Worm (Caenorhabditis elegans) whole organism, L4 larva: Measurements from ENCODE around the gene F10E9.1.

ENCODE experiments used
- dmd-8 ChIP-seq: fragments of 200-800 bp; sonication (Bioruptor generic); IDR thresholded peaks from 2 replicates; pipeline ENCODE4 v1.3.6; 2022; ENCODE audit warnings: missing genetic modification characterization, missing compliant biosample characterization
- egl-27 ChIP-seq: sonication (generic microtip); optimal IDR thresholded peaks from 3 replicates; lab custom pipeline; 2017; ENCODE audit warnings: missing biosample characterization, missing genetic modification reagents, missing genetic modification characterization
- jun-1 ChIP-seq: fragments of 150-350 bp; optimal IDR thresholded peaks from 2 replicates; lab custom pipeline; 2014; ENCODE audit warnings: missing biosample characterization, missing genetic modification reagents, missing genetic modification characterization
- lin-15B ChIP-seq: fragments of 150-350 bp; sonication (generic microtip); optimal IDR thresholded peaks from 3 replicates; lab custom pipeline; 2014; ENCODE audit warnings: missing biosample characterization, missing genetic modification characterization
- mxl-3 ChIP-seq: fragments of 200-800 bp; sonication (Bioruptor generic); optimal IDR thresholded peaks from 2 replicates; lab custom pipeline; 2018; ENCODE audit warnings: mild to moderate bottlenecking, missing genetic modification characterization, missing compliant biosample characterization
- nhr-11 ChIP-seq: fragments of 150-350 bp; optimal IDR thresholded peaks from 2 replicates; lab custom pipeline; 2014; ENCODE audit warnings: missing biosample characterization, missing genetic modification characterization
- nhr-237 ChIP-seq: sonication (generic microtip); optimal IDR thresholded peaks from 2 replicates; lab custom pipeline; 2017; ENCODE audit warnings: missing biosample characterization, missing genetic modification characterization
- nhr-42 ChIP-seq: fragments of 200-800 bp; sonication (Bioruptor generic); IDR thresholded peaks from 2 replicates; pipeline ENCODE4 v1.3.6; 2022; ENCODE audit warnings: missing genetic modification characterization, missing compliant biosample characterization
- nhr-76 ChIP-seq: fragments of 150-350 bp; optimal IDR thresholded peaks from 2 replicates; lab custom pipeline; 2014; ENCODE audit warnings: missing biosample characterization, missing genetic modification characterization
- pqm-1 ChIP-seq: sonication (generic microtip); optimal IDR thresholded peaks from 2 replicates; lab custom pipeline; 2017; ENCODE audit warnings: missing biosample characterization, missing genetic modification characterization
- unc-130 ChIP-seq: sonication (generic microtip); optimal IDR thresholded peaks from 2 replicates; lab custom pipeline; 2016; ENCODE audit warnings: missing genetic modification reagents, missing genetic modification characterization, missing compliant biosample characterization
- zag-1 ChIP-seq: fragments of 150-350 bp; optimal IDR thresholded peaks from 2 replicates; lab custom pipeline; 2014; ENCODE audit warnings: missing biosample characterization, missing genetic modification characterization

DNA sequence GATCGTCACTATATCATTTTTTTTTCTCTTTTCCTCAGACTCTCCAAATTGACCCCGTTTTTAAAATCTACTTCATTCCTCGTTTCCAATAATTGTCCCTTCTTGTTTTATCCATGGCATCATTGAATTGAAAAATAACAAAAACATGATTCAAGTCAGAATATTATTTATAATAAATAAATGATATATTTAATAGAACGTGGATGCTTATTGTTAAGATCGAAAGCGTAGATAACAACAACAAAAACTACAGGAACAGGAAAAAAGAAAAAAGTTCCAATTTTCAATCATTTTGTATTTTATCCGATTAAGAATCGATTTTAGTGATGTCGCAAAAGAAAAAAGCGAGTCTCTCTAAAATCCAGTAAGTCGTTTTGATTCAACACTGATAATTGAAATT lies 10.6 kb upstream of the F10E9.1 start, which contains the start of gene F10E9.2:
- TF ChIP-seq lin-15B (tag; lab: Kevin White, UChicago), result no peak
- TF ChIP-seq nhr-11 (tag; lab: Kevin White, UChicago), result no peak
- TF ChIP-seq unc-130 (GFP tag; lab: Kevin White, UChicago), result no peak
- no peak for TF ChIP-seq nhr-42 (GFP tag; lab: Robert Waterston, UW)
- TF ChIP-seq dmd-8 (GFP tag; lab: Robert Waterston, UW), result no peak
- no peak for TF ChIP-seq egl-27 (tag; lab: Kevin White, UChicago)
- TF ChIP-seq pqm-1, result no peak
- TF ChIP-seq zag-1, result no peak
- no peak for TF ChIP-seq jun-1
- TF ChIP-seq nhr-237 (tag; lab: Kevin White, UChicago), result no peak
- no peak for TF ChIP-seq mxl-3 (GFP tag; lab: Kevin White, UChicago)
- no peak for TF ChIP-seq nhr-76
